Worm (Caenorhabditis elegans) whole organism, L1 larva: Measurements from ENCODE around the gene Y47D7A.3.

Source experiments
- nhr-12 ChIP-seq: sonication (generic microtip); optimal IDR thresholded peaks from 2 replicates; lab custom pipeline; 2017; ENCODE audit warnings: missing biosample characterization, missing genetic modification characterization
- nhr-20 ChIP-seq: sonication (generic microtip); optimal IDR thresholded peaks from 2 replicates; lab custom pipeline; 2016; ENCODE audit warnings: mild to moderate bottlenecking, missing genetic modification characterization, missing compliant biosample characterization
- skn-1 ChIP-seq: fragments of 150-350 bp; optimal IDR thresholded peaks from 2 replicates; lab custom pipeline; 2014; ENCODE audit warnings: missing biosample characterization, missing genetic modification characterization
- snpc-4 ChIP-seq: fragments of 150-350 bp; optimal IDR thresholded peaks from 2 replicates; lab custom pipeline; 2014; ENCODE audit warnings: missing biosample characterization, missing genetic modification characterization
- unc-62 ChIP-seq: fragments of 150-350 bp; optimal IDR thresholded peaks from 2 replicates; lab custom pipeline; 2014; ENCODE audit warnings: missing biosample characterization, missing genetic modification reagents, missing genetic modification characterization

DNA sequence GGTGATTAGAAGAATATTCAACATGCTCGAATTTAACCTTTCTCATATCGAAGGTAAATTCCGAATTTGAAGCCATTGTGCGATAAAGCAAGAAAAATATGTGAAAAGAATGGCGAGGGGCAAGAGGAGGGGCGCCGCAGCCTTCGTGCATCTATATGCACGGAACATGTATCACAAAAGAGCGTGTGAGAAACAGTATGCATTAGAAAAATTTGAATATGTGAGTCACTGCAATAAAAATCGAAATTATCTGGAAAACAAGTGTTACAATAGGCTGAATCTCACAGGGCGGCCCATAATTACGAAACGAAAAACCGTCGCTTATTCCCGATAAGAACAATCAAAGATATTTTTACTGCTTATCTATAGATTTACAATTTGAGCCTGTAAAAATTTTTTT, 8.9 kb upstream of the Y47D7A.3 start, which contains the start of gene F13A2.5:
- TF ChIP-seq skn-1 (tag; lab: Kevin White, UChicago) (no peak), unc-62 (GFP tag; lab: Kevin White, UChicago) (no peak), snpc-4 (tag; lab: Kevin White, UChicago) (no peak), nhr-12 (no peak), nhr-20 (tag; lab: Kevin White, UChicago) (no peak)
